Fruit fly (Drosophila melanogaster) whole organism: Measurements from ENCODE around the gene BCAS2.

Source experiments
- CG8478 ChIP-seq: fragments of >200 bp; optimal IDR thresholded peaks from 2 replicates; lab custom pipeline; 2018; ENCODE audit warnings: inconsistent platforms
- Dll ChIP-seq: fragments of >200 bp; optimal IDR thresholded peaks from 2 replicates; lab custom pipeline; 2017
- EcR ChIP-seq, 2 experiments: fragments of >200 bp; optimal IDR thresholded peaks; 2 replicates each; lab custom pipeline; 2017; ENCODE audit warnings: missing biosample characterization in 2 of 2, missing genetic modification characterization in 2 of 2, missing genetic modification reagents in 2 of 2
- pan ChIP-seq: fragments of >200 bp; optimal IDR thresholded peaks from 2 replicates; lab custom pipeline; 2017
- psq ChIP-seq: fragments of >200 bp; optimal IDR thresholded peaks from 2 replicates; lab custom pipeline; 2017
- usp ChIP-seq: fragments of >200 bp; optimal IDR thresholded peaks from 2 replicates; lab custom pipeline; 2017; ENCODE audit warnings: missing biosample characterization, missing genetic modification characterization, mixed read lengths

DNA sequence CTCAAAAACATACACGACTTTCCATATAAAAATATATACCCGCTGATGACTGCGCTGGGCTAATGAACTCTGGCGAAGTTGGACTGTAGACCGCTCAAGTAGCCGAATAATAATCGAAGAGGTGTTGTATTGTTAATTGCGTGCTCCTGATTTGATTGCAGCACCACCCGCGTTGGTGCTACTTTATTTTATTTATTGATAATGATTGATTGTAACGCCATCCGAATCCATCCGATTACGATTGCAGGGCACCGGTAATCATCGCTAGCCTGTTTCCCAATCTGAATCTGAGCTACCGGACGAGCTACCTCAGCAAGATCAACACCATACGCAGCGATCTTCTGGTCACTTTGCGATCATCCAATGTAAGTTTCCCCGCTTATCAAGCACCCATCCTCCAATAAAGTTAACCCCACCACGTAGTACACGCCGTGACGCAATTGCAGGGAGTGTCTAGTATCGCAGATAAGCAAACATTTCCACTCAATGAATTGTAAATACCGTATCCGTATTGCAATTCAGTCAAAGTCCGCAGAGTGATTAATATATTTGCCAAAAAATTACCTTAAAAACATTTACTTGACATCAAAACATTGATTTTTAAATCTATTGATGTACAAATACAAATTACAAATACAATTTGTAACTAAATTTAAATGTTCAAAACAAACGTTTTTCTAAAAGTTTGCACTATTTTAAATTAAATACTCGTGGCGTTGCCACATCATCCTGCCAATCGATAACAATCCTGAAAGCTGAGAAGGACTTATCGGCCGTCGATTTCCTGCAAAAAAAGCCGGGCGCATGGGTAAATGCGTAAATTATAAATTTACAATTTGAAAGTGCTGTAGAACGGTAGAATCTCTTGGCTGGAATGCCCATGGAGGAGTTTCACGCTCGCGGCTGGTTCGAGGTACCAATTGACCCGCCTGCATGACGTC lies 7.1 kb upstream of the BCAS2 start:
- TF ChIP-seq psq (lab: Kevin White, UChicago): no peak
- no peak for TF ChIP-seq Dll
- no peak for TF ChIP-seq usp
- no peak for TF ChIP-seq pan (lab: Kevin White, UChicago)
- TF ChIP-seq EcR (GFP tag; optimal IDR thresholded peaks at IDR 0.05; lab: Kevin White, UChicago): no peak
- no peak for TF ChIP-seq CG8478
